Worm (Caenorhabditis elegans) whole organism, young adult: ENCODE measurements around the gene mltn-11.

Source experiments
- B0019.2 ChIP-seq: fragments of 200-800 bp; sonication (Bioruptor generic); conservative IDR thresholded peaks from 2 replicates; pipeline ENCODE4 v1.3.6; 2022; ENCODE audit warnings: missing genetic modification reagents, missing genetic modification characterization, missing compliant biosample characterization
- B0035.1 ChIP-seq: sonication (generic microtip); optimal IDR thresholded peaks from 2 replicates; lab custom pipeline; 2016; ENCODE audit warnings: missing genetic modification characterization, mild to moderate bottlenecking, missing compliant biosample characterization, missing genotype, missing genetic modification reagents
- F10E7.11 ChIP-seq: sonication (generic microtip); optimal IDR thresholded peaks from 2 replicates; lab custom pipeline; 2017; ENCODE audit warnings: mild to moderate bottlenecking, missing genetic modification characterization, moderate library complexity, missing compliant biosample characterization
- F33H1.4 ChIP-seq: fragments of 200-800 bp; sonication (Bioruptor generic); IDR thresholded peaks from 2 replicates; pipeline ENCODE4 v1.3.6; 2022; ENCODE audit warnings: missing genetic modification reagents, missing genetic modification characterization, missing compliant biosample characterization
- F37B4.10 ChIP-seq: fragments of 200-800 bp; sonication (Bioruptor generic); IDR thresholded peaks from 2 replicates; pipeline ENCODE4 v1.3.6; 2022; ENCODE audit warnings: missing genetic modification characterization, missing compliant biosample characterization
- F55B11.4 ChIP-seq: sonication (generic microtip); optimal IDR thresholded peaks from 2 replicates; lab custom pipeline; 2016; ENCODE audit warnings: missing compliant biosample characterization, missing genetic modification characterization, borderline replicate concordance; ENCODE audit not compliant: insufficient read depth
- T26A5.8 ChIP-seq: sonication (generic microtip); optimal IDR thresholded peaks from 2 replicates; lab custom pipeline; 2016; ENCODE audit warnings: missing genetic modification characterization, missing compliant biosample characterization
- Y79H2A.3 ChIP-seq: fragments of 200-800 bp; sonication (Bioruptor generic); conservative IDR thresholded peaks from 2 replicates; pipeline ENCODE4 v1.3.6; 2022; ENCODE audit warnings: missing genetic modification reagents, missing genetic modification characterization, missing compliant biosample characterization
- akir-1 ChIP-seq: fragments of 200-800 bp; sonication (Bioruptor generic); optimal IDR thresholded peaks from 2 replicates; lab custom pipeline; 2018; ENCODE audit warnings: mild to moderate bottlenecking, missing genetic modification characterization, moderate library complexity, missing compliant biosample characterization
- aptf-3 ChIP-seq: fragments of 200-800 bp; sonication (Bioruptor generic); IDR thresholded peaks from 2 replicates; pipeline ENCODE4 v1.3.6; 2022; ENCODE audit warnings: missing genetic modification characterization, missing compliant biosample characterization
- cebp-1 ChIP-seq, 2 experiments: fragments of 200-800 bp in 1 of 2; sonication (Bioruptor generic) in 1 of 2; sonication (generic microtip) in 1 of 2; IDR thresholded peaks in 1 of 2; optimal IDR thresholded peaks in 1 of 2; 2 replicates each; pipeline versions ENCODE4 v1.3.6 to Lab custom; 2017 to 2022; ENCODE audit warnings: missing compliant biosample characterization in 2 of 2, missing genetic modification characterization in 2 of 2, mild to moderate bottlenecking in 1 of 2, missing genetic modification reagents in 1 of 2, moderate library complexity in 1 of 2
- dox-1 ChIP-seq: fragments of 200-800 bp; sonication (Bioruptor generic); IDR thresholded peaks from 2 replicates; pipeline ENCODE4 v1.3.6; 2022; ENCODE audit warnings: missing genetic modification reagents, missing genetic modification characterization, missing compliant biosample characterization
- efl-1 ChIP-seq: fragments of 150-350 bp; optimal IDR thresholded peaks from 2 replicates; lab custom pipeline; 2014; ENCODE audit warnings: missing biosample characterization, missing genetic modification reagents, missing genetic modification characterization
- hlh-26 ChIP-seq: fragments of 200-800 bp; sonication (Bioruptor generic); conservative IDR thresholded peaks from 2 replicates; pipeline ENCODE4 v1.3.6; 2022; ENCODE audit warnings: missing genetic modification reagents, missing genetic modification characterization, missing compliant biosample characterization
- hsf-1 ChIP-seq: fragments of 200-800 bp; sonication (Bioruptor generic); IDR thresholded peaks from 2 replicates; pipeline ENCODE4 v1.3.6; 2022; ENCODE audit warnings: missing genetic modification reagents, missing genetic modification characterization, missing compliant biosample characterization
- lag-1 ChIP-seq: fragments of 200-800 bp; sonication (Bioruptor generic); IDR thresholded peaks from 2 replicates; pipeline ENCODE4 v1.3.6; 2022; ENCODE audit warnings: missing genetic modification reagents, missing genetic modification characterization, missing compliant biosample characterization
- lin-40 ChIP-seq: sonication (generic microtip); optimal IDR thresholded peaks from 2 replicates; lab custom pipeline; 2016; ENCODE audit warnings: missing genetic modification characterization, mild to moderate bottlenecking, missing compliant biosample characterization, missing genotype, missing genetic modification reagents
- nhr-179 ChIP-seq: sonication (generic microtip); optimal IDR thresholded peaks from 2 replicates; lab custom pipeline; 2016; ENCODE audit warnings: mild to moderate bottlenecking, missing genetic modification characterization, missing compliant biosample characterization
- nhr-80 ChIP-seq: sonication (generic microtip); optimal IDR thresholded peaks from 2 replicates; lab custom pipeline; 2016; ENCODE audit warnings: missing genetic modification characterization, missing compliant biosample characterization
- repo-1 ChIP-seq: sonication (generic microtip); optimal IDR thresholded peaks from 2 replicates; lab custom pipeline; 2017; ENCODE audit warnings: mild to moderate bottlenecking, missing genetic modification characterization, missing compliant biosample characterization
- sdz-38 ChIP-seq: sonication (generic microtip); optimal IDR thresholded peaks from 2 replicates; lab custom pipeline; 2016; ENCODE audit warnings: missing genotype, missing genetic modification characterization, missing compliant biosample characterization
- snpc-1.1 ChIP-seq: sonication (generic microtip); optimal IDR thresholded peaks from 2 replicates; lab custom pipeline; 2017; ENCODE audit warnings: missing genetic modification characterization, mild to moderate bottlenecking, missing compliant biosample characterization, antibody characterized with exemption, moderate library complexity, missing genotype, missing genetic modification reagents; ENCODE audit not compliant: insufficient read depth
- snpc-3.4 ChIP-seq: sonication (generic microtip); optimal IDR thresholded peaks from 2 replicates; lab custom pipeline; 2017; ENCODE audit warnings: missing genetic modification characterization, mild to moderate bottlenecking, missing compliant biosample characterization, antibody characterized with exemption, moderate library complexity, missing genotype, missing genetic modification reagents
- tbx-9 ChIP-seq: sonication (generic microtip); optimal IDR thresholded peaks from 2 replicates; lab custom pipeline; 2016; ENCODE audit warnings: borderline replicate concordance, missing genetic modification characterization, inconsistent platforms, missing compliant biosample characterization
- tlf-1 ChIP-seq: fragments of 200-800 bp; sonication (Bioruptor generic); optimal IDR thresholded peaks from 2 replicates; lab custom pipeline; 2018; ENCODE audit warnings: mild to moderate bottlenecking, missing genetic modification characterization, missing compliant biosample characterization
- unc-62 ChIP-seq: fragments of 150-350 bp; optimal IDR thresholded peaks from 2 replicates; lab custom pipeline; 2014; ENCODE audit warnings: missing biosample characterization, missing genetic modification reagents, missing genetic modification characterization
- zim-3 ChIP-seq: sonication (generic microtip); optimal IDR thresholded peaks from 2 replicates; lab custom pipeline; 2017; ENCODE audit warnings: mild to moderate bottlenecking, missing genetic modification characterization, moderate library complexity, missing compliant biosample characterization
- ztf-18 ChIP-seq: sonication (generic microtip); optimal IDR thresholded peaks from 2 replicates; lab custom pipeline; 2016; ENCODE audit warnings: missing genotype, mild to moderate bottlenecking, missing genetic modification characterization, missing compliant biosample characterization
- ztf-3 ChIP-seq: fragments of 200-800 bp; sonication (Bioruptor generic); optimal IDR thresholded peaks from 2 replicates; lab custom pipeline; 2018; ENCODE audit warnings: mild to moderate bottlenecking, missing genetic modification characterization, missing compliant biosample characterization
- ztf-6 ChIP-seq: fragments of 200-800 bp; sonication (Bioruptor generic); IDR thresholded peaks from 2 replicates; pipeline ENCODE4 v1.3.6; 2022; ENCODE audit warnings: missing genetic modification reagents, missing genetic modification characterization, missing compliant biosample characterization

mltn-11 gene

DNA sequence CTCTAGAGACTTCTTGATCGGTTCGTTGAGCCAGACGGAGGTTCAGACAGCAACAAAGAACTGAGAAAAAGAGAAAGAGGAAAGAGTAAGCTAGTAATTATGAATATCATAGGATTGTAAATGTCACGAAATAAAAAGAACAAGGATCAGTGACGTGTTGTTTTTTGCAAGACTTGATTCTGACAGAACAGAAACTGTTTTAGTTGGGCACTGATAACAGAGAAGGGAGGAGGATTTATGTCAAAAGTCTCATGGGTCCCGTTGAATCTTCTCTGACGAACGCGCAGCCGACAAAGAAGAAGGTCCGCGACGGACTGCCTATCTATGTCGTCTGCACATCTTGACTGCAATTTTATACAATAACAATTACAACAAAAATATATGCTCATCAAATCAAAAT is 35.4 kb upstream of the mltn-11 start, which contains the start of gene T03E6.9:
Gene T03E6.9 (minus strand): TSS at position 101 of the 400 bp plus-strand sequence.
- TF ChIP-seq tlf-1 (GFP tag; lab: Kevin White, UChicago) (no peak), B0035.1 (tag; lab: Kevin White, UChicago) (no peak), sdz-38 (tag; lab: Kevin White, UChicago) (no peak), F55B11.4 (no peak), B0019.2 (GFP tag; lab: Robert Waterston, UW) (no peak)

DNA sequence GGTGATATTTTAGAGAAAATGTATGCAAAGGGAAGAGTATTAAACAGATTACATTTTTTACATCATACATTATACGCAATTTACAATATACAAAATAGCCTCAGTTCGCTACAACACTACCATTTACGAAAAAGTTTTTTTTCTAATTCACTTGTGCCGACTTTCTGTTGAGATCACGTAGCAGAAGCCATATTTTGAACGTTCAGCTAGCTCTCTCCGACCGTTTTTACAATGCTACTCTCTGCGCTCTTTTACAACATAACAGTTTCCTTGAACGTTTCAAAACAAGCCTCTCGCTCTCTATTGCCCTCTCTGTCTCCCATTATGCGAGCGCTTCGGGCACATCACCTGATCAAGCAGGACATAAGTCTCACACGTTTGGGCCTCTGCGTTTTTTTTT is 32.9 kb upstream of the mltn-11 start, which contains the start of gene T03E6.8:
Gene T03E6.8 (minus strand): TSS at position 101 of the 400 bp plus-strand sequence.
- TF ChIP-seq sdz-38 (tag; lab: Kevin White, UChicago), result no peak
- TF ChIP-seq tlf-1 (GFP tag; lab: Kevin White, UChicago), result no peak
- no peak for TF ChIP-seq snpc-3.4 (tag; lab: Kevin White, UChicago)
- TF ChIP-seq lag-1 (GFP tag; lab: Robert Waterston, UW), result no peak
- TF ChIP-seq hsf-1 (GFP tag; lab: Robert Waterston, UW), result no peak
- TF ChIP-seq nhr-179 (tag; lab: Kevin White, UChicago), result no peak
- no peak for TF ChIP-seq tbx-9 (tag; lab: Kevin White, UChicago)
- no peak for TF ChIP-seq ztf-6 (GFP tag; lab: Robert Waterston, UW)

DNA sequence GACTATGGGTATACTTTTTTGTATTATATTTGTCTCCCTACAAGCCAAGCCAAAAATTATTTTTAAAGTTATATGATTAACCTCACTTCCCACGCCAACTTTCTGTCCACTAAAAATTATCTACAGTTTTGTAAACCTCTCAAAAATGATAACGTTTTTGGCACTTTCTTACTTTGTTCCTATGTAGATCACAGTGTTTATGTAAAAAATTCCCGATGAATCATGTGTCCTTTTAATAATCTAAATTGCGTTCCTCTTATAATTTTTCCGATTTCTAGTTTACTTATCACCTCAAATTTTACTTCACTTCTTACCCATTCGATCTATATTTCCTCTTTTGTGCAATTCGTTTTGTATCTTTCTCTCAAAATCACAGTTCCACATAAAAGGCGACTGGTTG is 31.7 kb upstream of the mltn-11 start:
- TF ChIP-seq ztf-18 (tag; lab: Kevin White, UChicago) (no peak), nhr-80 (tag; lab: Kevin White, UChicago) (peak; percentile 23), zim-3 (no peak), Y79H2A.3 (GFP tag; lab: Robert Waterston, UW) (no peak)

DNA sequence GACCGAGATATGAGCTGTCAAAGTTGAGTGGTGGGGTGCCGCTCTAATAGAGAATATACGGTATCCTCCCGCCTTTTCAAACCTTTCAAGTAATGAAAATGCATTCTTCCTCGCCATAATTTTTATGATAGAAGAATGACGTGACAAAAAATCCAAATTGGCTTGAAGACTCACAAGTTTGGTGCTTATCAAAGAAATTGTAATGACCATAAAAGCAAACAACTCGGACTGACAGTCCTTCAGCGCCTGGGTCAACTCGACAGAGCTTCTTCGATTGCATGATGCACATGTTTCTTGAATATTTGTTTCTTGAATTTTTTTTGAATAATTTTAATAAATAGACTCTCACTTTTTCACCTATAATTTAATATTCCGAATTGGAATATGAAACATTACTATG is 30.5 kb upstream of the mltn-11 start:
- TF ChIP-seq dox-1 (GFP tag; lab: Robert Waterston, UW) (0 out of 2 replicates have a peak, but pooled peaks have one; percentile 33), nhr-80 (tag; lab: Kevin White, UChicago) (peak; percentile 77), T26A5.8 (tag; lab: Kevin White, UChicago) (no peak)
- TF ChIP-seq, all 124 proteins: peak for 2

DNA sequence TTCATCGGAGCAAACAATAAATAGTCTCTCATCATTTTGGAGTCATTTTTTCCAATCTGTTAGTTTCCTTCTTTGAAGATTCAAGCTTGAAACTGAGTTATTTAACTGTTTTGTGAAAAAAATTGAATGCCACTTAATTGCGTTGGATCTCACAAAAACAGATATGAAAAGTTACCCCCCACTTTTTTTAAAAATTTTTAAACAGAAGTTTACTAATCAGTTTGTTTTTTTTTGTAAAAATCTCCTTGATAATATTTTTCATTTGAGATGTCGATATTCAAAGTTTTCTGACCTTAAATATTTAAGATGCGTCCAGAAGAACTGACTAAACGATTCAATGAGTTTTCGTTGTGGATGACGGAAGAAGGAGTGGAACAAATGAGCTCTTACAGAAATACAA is 29.7 kb upstream of the mltn-11 start, which contains the start of gene Y32B12C.1:
Gene Y32B12C.1 (plus strand): TSS at position 301 of the 400 bp plus-strand sequence.
- TF ChIP-seq aptf-3 (GFP tag; lab: Robert Waterston, UW) (no peak), F37B4.10 (GFP tag; lab: Robert Waterston, UW) (no peak), akir-1 (no peak), hlh-26 (GFP tag; lab: Robert Waterston, UW) (no peak), ztf-3 (GFP tag; lab: Kevin White, UChicago) (no peak), cebp-1 (GFP tag; IDR thresholded peaks at IDR 0.05; lab: Robert Waterston, UW) (no peak), cebp-1 (tag; optimal IDR thresholded peaks at IDR 0.05; lab: Kevin White, UChicago) (no peak), Y79H2A.3 (GFP tag; lab: Robert Waterston, UW) (no peak), snpc-1.1 (no peak), F10E7.11 (tag; lab: Kevin White, UChicago) (no peak), efl-1 (GFP tag; lab: Kevin White, UChicago) (no peak), F33H1.4 (GFP tag; lab: Robert Waterston, UW) (no peak), unc-62 (GFP tag; lab: Kevin White, UChicago) (no peak)

DNA sequence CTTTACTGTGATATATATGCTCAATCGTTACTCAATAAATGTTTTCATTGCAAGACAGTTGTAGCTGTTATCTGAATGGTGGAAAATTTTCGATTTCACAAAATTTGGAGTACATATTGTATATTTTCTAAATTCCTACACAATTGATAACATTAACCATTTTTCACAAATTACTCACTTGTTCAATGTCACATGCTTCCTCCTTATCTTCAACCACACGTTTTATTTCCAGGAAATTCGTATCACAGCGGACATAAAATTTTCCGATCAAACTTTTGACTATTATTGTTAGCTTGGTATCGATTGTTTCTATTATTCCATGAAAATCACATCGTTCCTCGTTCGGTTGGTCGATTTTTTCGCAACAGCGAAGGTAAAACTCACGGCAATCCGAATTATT is 27.5 kb upstream of the mltn-11 start:
- TF ChIP-seq lin-40 (tag; lab: Kevin White, UChicago), result no peak
- TF ChIP-seq repo-1 (tag; lab: Kevin White, UChicago), result no peak
